Fruit fly (Drosophila melanogaster) whole organism, embryonic: ENCODE measurements around the gene Seipin.

Source experiments
- ATbp ChIP-seq: fragments of 200-800 bp; sonication (Bioruptor generic); optimal IDR thresholded peaks from 2 replicates; lab custom pipeline; 2017; ENCODE audit warnings: missing biosample characterization, mild to moderate bottlenecking, missing genetic modification characterization, missing genetic modification reagents
- Ada2b ChIP-seq: fragments of 200-800 bp; sonication (Bioruptor generic); IDR thresholded peaks from 2 replicates; pipeline ENCODE4 v1.3.6; 2022; ENCODE audit warnings: missing biosample characterization, missing genetic modification characterization
- Atf3 ChIP-seq: fragments of 200-800 bp; sonication (Bioruptor generic); optimal IDR thresholded peaks from 3 replicates; lab custom pipeline; 2016; ENCODE audit warnings: missing biosample characterization, missing genetic modification characterization
- Atf6 ChIP-seq: fragments of 200-800 bp; sonication (Bioruptor generic); IDR thresholded peaks from 2 replicates; pipeline ENCODE4 v1.3.6; 2022; ENCODE audit warnings: missing biosample characterization, missing genetic modification characterization
- BEAF-32 ChIP-seq: fragments of 200-800 bp; sonication (Bioruptor generic); optimal IDR thresholded peaks from 3 replicates; lab custom pipeline; 2017; ENCODE audit warnings: missing biosample characterization, missing genetic modification characterization, mild to moderate bottlenecking, moderate library complexity, missing genetic modification reagents
- Bteb2 ChIP-seq: fragments of 200-800 bp; sonication (Bioruptor generic); optimal IDR thresholded peaks from 2 replicates; lab custom pipeline; 2016; ENCODE audit warnings: missing biosample characterization, missing genetic modification characterization
- C15 ChIP-seq: fragments of 200-800 bp; sonication (Bioruptor generic); IDR thresholded peaks from 3 replicates; pipeline ENCODE4 v1.3.6; 2022; ENCODE audit warnings: missing biosample characterization, missing genetic modification characterization
- CG10462 ChIP-seq: fragments of 200-800 bp; sonication (Bioruptor generic); optimal IDR thresholded peaks from 2 replicates; lab custom pipeline; 2016; ENCODE audit warnings: missing biosample characterization, missing genetic modification characterization
- CG13123 ChIP-seq: fragments of 200-800 bp; sonication (Bioruptor generic); optimal IDR thresholded peaks from 2 replicates; lab custom pipeline; 2016; ENCODE audit warnings: missing biosample characterization, missing genetic modification characterization
- CG15269 ChIP-seq: fragments of 200-800 bp; sonication (Bioruptor generic); optimal IDR thresholded peaks from 2 replicates; lab custom pipeline; 2018; ENCODE audit warnings: missing biosample characterization, mild to moderate bottlenecking, missing genetic modification characterization, moderate library complexity
- CG17612 ChIP-seq: fragments of 200-800 bp; sonication (Bioruptor generic); IDR thresholded peaks from 2 replicates; pipeline ENCODE4 v1.3.6; 2022; ENCODE audit warnings: missing biosample characterization, missing genetic modification characterization
- CG2120 ChIP-seq: fragments of 200-800 bp; sonication (Bioruptor generic); optimal IDR thresholded peaks from 3 replicates; lab custom pipeline; 2016; ENCODE audit warnings: missing biosample characterization, missing genetic modification characterization
- CG32767 ChIP-seq: fragments of 200-800 bp; sonication (Bioruptor generic); IDR thresholded peaks from 2 replicates; pipeline ENCODE4 v1.3.6; 2022; ENCODE audit warnings: missing biosample characterization, missing genetic modification characterization
- CG4820 ChIP-seq: fragments of 200-800 bp; sonication (Bioruptor generic); optimal IDR thresholded peaks from 3 replicates; lab custom pipeline; 2016; ENCODE audit warnings: missing biosample characterization, missing genetic modification characterization
- CG6175 ChIP-seq: fragments of 200-800 bp; sonication (Bioruptor generic); IDR thresholded peaks from 3 replicates; pipeline ENCODE4 v1.3.6; 2022; ENCODE audit warnings: missing biosample characterization, missing genetic modification characterization
- CG7556 ChIP-seq: fragments of 200-800 bp; sonication (Bioruptor generic); optimal IDR thresholded peaks from 2 replicates; lab custom pipeline; 2017; ENCODE audit warnings: missing biosample characterization, mild to moderate bottlenecking, missing genetic modification characterization
- CG7928 ChIP-seq: fragments of 200-800 bp; sonication (Bioruptor generic); optimal IDR thresholded peaks from 2 replicates; lab custom pipeline; 2017; ENCODE audit warnings: missing biosample characterization, mild to moderate bottlenecking, missing genetic modification characterization
- CG8281 ChIP-seq: fragments of 200-800 bp; sonication (Bioruptor generic); optimal IDR thresholded peaks from 2 replicates; lab custom pipeline; 2018; ENCODE audit warnings: missing biosample characterization, mild to moderate bottlenecking, missing genetic modification characterization, moderate library complexity
- CG8290 ChIP-seq, 3 experiments: fragments of 200-800 bp; sonication (Bioruptor generic); optimal IDR thresholded peaks; 2 replicates each; lab custom pipeline; 2016 to 2019; ENCODE audit warnings: missing biosample characterization in 3 of 3, missing genetic modification characterization in 3 of 3, mild to moderate bottlenecking in 2 of 3, moderate library complexity in 1 of 3
- CG8359 ChIP-seq: fragments of 200-800 bp; sonication (Bioruptor generic); optimal IDR thresholded peaks from 2 replicates; lab custom pipeline; 2017; ENCODE audit warnings: missing biosample characterization, mild to moderate bottlenecking, missing genetic modification characterization, borderline replicate concordance
- CG8478 ChIP-seq: fragments of >200 bp; optimal IDR thresholded peaks from 2 replicates; lab custom pipeline; 2018
- CG9876 ChIP-seq: fragments of 200-800 bp; sonication (Bioruptor generic); optimal IDR thresholded peaks from 2 replicates; lab custom pipeline; 2016; ENCODE audit warnings: missing biosample characterization, missing genetic modification characterization
- CoRest ChIP-seq: fragments of 200-800 bp; sonication (Bioruptor generic); optimal IDR thresholded peaks from 3 replicates; lab custom pipeline; 2018; ENCODE audit warnings: missing biosample characterization, mild to moderate bottlenecking, missing genetic modification characterization, moderate library complexity
- Dll ChIP-seq: fragments of 200-800 bp; sonication (Bioruptor generic); IDR thresholded peaks from 4 replicates; pipeline ENCODE4 v1.3.6; 2022; ENCODE audit warnings: missing biosample characterization, missing genetic modification characterization; ENCODE audit not compliant: partially characterized antibody
- H2.0 ChIP-seq: fragments of 200-800 bp; sonication (Bioruptor generic); IDR thresholded peaks from 2 replicates; pipeline ENCODE4 v1.3.6; 2022; ENCODE audit warnings: missing biosample characterization, missing genetic modification characterization
- Hey ChIP-seq: fragments of 200-800 bp; sonication (Bioruptor generic); optimal IDR thresholded peaks from 3 replicates; lab custom pipeline; 2018; ENCODE audit warnings: missing biosample characterization, mild to moderate bottlenecking, missing genetic modification characterization
- Lhr ChIP-seq: fragments of 200-800 bp; sonication (Bioruptor generic); optimal IDR thresholded peaks from 3 replicates; lab custom pipeline; 2017; ENCODE audit warnings: mild to moderate bottlenecking, missing biosample characterization, missing genetic modification reagents, missing genetic modification characterization
- NC2α ChIP-seq: fragments of 200-800 bp; sonication (Bioruptor generic); optimal IDR thresholded peaks from 2 replicates; lab custom pipeline; 2016; ENCODE audit warnings: missing biosample characterization, missing genetic modification characterization
- Rx ChIP-seq: fragments of 200-800 bp; sonication (Bioruptor generic); IDR thresholded peaks from 2 replicates; pipeline ENCODE4 v1.3.6; 2022; ENCODE audit warnings: missing biosample characterization, missing genetic modification characterization
- YL-1 ChIP-seq: fragments of 200-800 bp; sonication (Bioruptor generic); optimal IDR thresholded peaks from 3 replicates; lab custom pipeline; 2017; ENCODE audit warnings: missing biosample characterization, mild to moderate bottlenecking, missing genetic modification characterization
- ac ChIP-seq: fragments of 200-800 bp; sonication (Bioruptor generic); optimal IDR thresholded peaks from 3 replicates; lab custom pipeline; 2017; ENCODE audit warnings: missing biosample characterization, mild to moderate bottlenecking, missing genetic modification characterization
- az2 ChIP-seq: fragments of 200-800 bp; sonication (Bioruptor generic); optimal IDR thresholded peaks from 3 replicates; lab custom pipeline; 2016; ENCODE audit warnings: missing biosample characterization, missing genetic modification characterization
- btn ChIP-seq: fragments of 200-800 bp; sonication (Bioruptor generic); optimal IDR thresholded peaks from 2 replicates; lab custom pipeline; 2016; ENCODE audit warnings: missing biosample characterization, missing genetic modification characterization
- cad ChIP-seq: fragments of >200 bp; optimal IDR thresholded peaks from 2 replicates; lab custom pipeline; 2017; ENCODE audit warnings: missing biosample characterization, missing genetic modification characterization
- crol ChIP-seq: fragments of 200-800 bp; sonication (Bioruptor generic); IDR thresholded peaks from 2 replicates; pipeline ENCODE4 v1.3.6; 2022; ENCODE audit warnings: missing biosample characterization, missing genetic modification characterization
- eve ChIP-seq, 2 experiments: fragments of >200 bp; optimal IDR thresholded peaks; 2 replicates each; lab custom pipeline; 2017; ENCODE audit warnings: missing biosample characterization in 2 of 2, missing genetic modification characterization in 2 of 2
- ftz-f1 ChIP-seq: fragments of 200-800 bp; sonication (Bioruptor generic); optimal IDR thresholded peaks from 2 replicates; lab custom pipeline; 2016; ENCODE audit warnings: missing biosample characterization, missing genetic modification characterization
- gsb ChIP-seq: fragments of 200-800 bp; sonication (Bioruptor generic); IDR thresholded peaks from 2 replicates; pipeline ENCODE4 v1.3.6; 2022; ENCODE audit warnings: missing biosample characterization, missing genetic modification characterization
- jigr1 ChIP-seq: fragments of 200-800 bp; sonication (Bioruptor generic); IDR thresholded peaks from 3 replicates; pipeline ENCODE4 v1.3.6; 2022; ENCODE audit warnings: missing biosample characterization, missing genetic modification characterization
- lilli ChIP-seq: fragments of 200-800 bp; sonication (Bioruptor generic); optimal IDR thresholded peaks from 3 replicates; lab custom pipeline; 2016; ENCODE audit warnings: missing biosample characterization, missing genetic modification characterization
- mirr ChIP-seq: fragments of 200-800 bp; sonication (Bioruptor generic); optimal IDR thresholded peaks from 3 replicates; lab custom pipeline; 2018; ENCODE audit warnings: missing biosample characterization, mild to moderate bottlenecking, missing genetic modification characterization
- repo ChIP-seq: fragments of 200-800 bp; sonication (Bioruptor generic); optimal IDR thresholded peaks from 2 replicates; lab custom pipeline; 2016; ENCODE audit warnings: missing biosample characterization, missing genetic modification characterization
- run ChIP-seq: fragments of 200-800 bp; sonication (Bioruptor generic); optimal IDR thresholded peaks from 3 replicates; lab custom pipeline; 2018; ENCODE audit warnings: missing biosample characterization, mild to moderate bottlenecking, missing genetic modification characterization
- sc ChIP-seq, 3 experiments: fragments of >200 bp in 2 of 3; fragments of 200-800 bp in 1 of 3; sonication (Bioruptor generic) in 1 of 3; optimal IDR thresholded peaks; 2 replicates in 2 of 3; 3 replicates in 1 of 3; lab custom pipeline; 2017; ENCODE audit warnings: mild to moderate bottlenecking in 1 of 3, missing biosample characterization in 1 of 3, missing genetic modification characterization in 1 of 3, missing genetic modification reagents in 1 of 3
- schlank ChIP-seq: fragments of 200-800 bp; sonication (Bioruptor generic); optimal IDR thresholded peaks from 2 replicates; lab custom pipeline; 2018; ENCODE audit warnings: missing biosample characterization, mild to moderate bottlenecking, missing genetic modification characterization
- sna ChIP-seq: fragments of 200-800 bp; sonication (Bioruptor generic); IDR thresholded peaks from 2 replicates; pipeline ENCODE4 v1.3.6; 2022; ENCODE audit warnings: missing biosample characterization, missing genetic modification characterization; ENCODE audit not compliant: partially characterized antibody
- tna ChIP-seq: fragments of 200-800 bp; sonication (Bioruptor generic); IDR thresholded peaks from 2 replicates; pipeline ENCODE4 v1.3.6; 2022; ENCODE audit warnings: missing biosample characterization, missing genetic modification characterization; ENCODE audit not compliant: partially characterized antibody
- vvl ChIP-seq: fragments of 200-800 bp; sonication (Bioruptor generic); IDR thresholded peaks from 2 replicates; pipeline ENCODE4 v1.3.6; 2022; ENCODE audit warnings: missing biosample characterization, missing genetic modification characterization
- wor ChIP-seq: fragments of 200-800 bp; sonication (Bioruptor generic); IDR thresholded peaks from 2 replicates; pipeline ENCODE4 v1.3.6; 2022; ENCODE audit warnings: missing biosample characterization, missing genetic modification characterization
- yki ChIP-seq: fragments of >200 bp; optimal IDR thresholded peaks from 3 replicates; lab custom pipeline; 2018

Gene Seipin

dm6 chrX:2581793-2582503 is 37.7 kb upstream of the Seipin start (continued):
- TF ChIP-seq lilli (GFP tag; lab: Kevin White, UChicago) (peak; percentile 86), CG6175 (GFP tag; lab: Robert Waterston, UW) (no peak), CoRest (tag; lab: Kevin White, UChicago) (peak; percentile 52), Atf6 (peak; percentile 85), schlank (tag; lab: Kevin White, UChicago) (peak; percentile 75), az2 (peak; percentile 58), jigr1 (GFP tag; lab: Robert Waterston, UW) (no peak), sc (optimal IDR thresholded peaks at IDR 0.05; lab: Kevin White, UChicago) (no peak), sc (GFP tag; optimal IDR thresholded peaks at IDR 0.05; lab: Kevin White, UChicago) (no peak), CG7928 (GFP tag; lab: Kevin White, UChicago) (peak; percentile 8), Atf3 (peak; percentile 42), vvl (GFP tag; lab: Robert Waterston, UW) (peak; percentile 86), Rx (GFP tag; lab: Robert Waterston, UW) (peak; percentile 67), CG9876 (GFP tag; lab: Kevin White, UChicago) (peak; percentile 31), Dll (GFP tag; lab: Robert Waterston, UW) (no peak), Lhr (no peak), wor (peak; percentile 32; the same call in 1 of the 2 replicates), cad (GFP tag; lab: Kevin White, UChicago) (no peak), CG8359 (GFP tag; lab: Kevin White, UChicago) (no peak), repo (GFP tag; lab: Kevin White, UChicago) (peak; percentile 55), Bteb2 (GFP tag; lab: Kevin White, UChicago) (peak; percentile 78), CG13123 (GFP tag; lab: Kevin White, UChicago) (peak; percentile 35), sna (GFP tag; lab: Robert Waterston, UW) (no peak), CG2120 (GFP tag; lab: Kevin White, UChicago) (peak; percentile 93), BEAF-32 (GFP tag; lab: Kevin White, UChicago) (no peak), tna (GFP tag; lab: Robert Waterston, UW) (no peak), Ada2b (GFP tag; lab: Robert Waterston, UW) (peak; percentile 85), eve (GFP tag; optimal IDR thresholded peaks at IDR 0.05; lab: Kevin White, UChicago) (no peak), yki (lab: Kevin White, UChicago) (no peak), CG4820 (GFP tag; lab: Kevin White, UChicago) (peak; percentile 49), CG17612 (GFP tag; lab: Robert Waterston, UW) (no peak), gsb (GFP tag; lab: Robert Waterston, UW) (0 out of 2 replicates have a peak, but pooled peaks have one; percentile 41), C15 (no peak), CG32767 (GFP tag; lab: Robert Waterston, UW) (peak; percentile 78), YL-1 (GFP tag; lab: Kevin White, UChicago) (no peak), btn (GFP tag; lab: Kevin White, UChicago) (peak; percentile 38), CG7556 (peak; percentile 84), CG8290 (GFP tag; optimal IDR thresholded peaks at IDR 0.05; lab: Kevin White, UChicago) (no peak), CG8290 (tag; optimal IDR thresholded peaks at IDR 0.05; lab: Kevin White, UChicago) (peak in 1 of 2 experiments; percentile 91), mirr (GFP tag; lab: Kevin White, UChicago) (no peak), ATbp (GFP tag; lab: Kevin White, UChicago) (peak; percentile 68), crol (GFP tag; lab: Robert Waterston, UW) (no peak), Hey (tag; lab: Kevin White, UChicago) (no peak), CG8281 (peak; percentile 19), run (tag; lab: Kevin White, UChicago) (no peak), CG8478 (lab: Kevin White, UChicago) (no peak), CG15269 (tag; lab: Kevin White, UChicago) (peak; percentile 72), H2.0 (peak; percentile 64), ftz-f1 (no peak), ac (no peak), CG10462 (GFP tag; lab: Kevin White, UChicago) (peak; percentile 13), NC2α (GFP tag; lab: Kevin White, UChicago) (peak; percentile 27)
